Worm (Caenorhabditis elegans): Measurements from ENCODE around the gene C13A2.10.

- TF ChIP-seq hlh-30 (tag; optimal IDR thresholded peaks at IDR 0.05; ENCODE audit: insufficient read depth) = no peak
- peak; percentile 25 for TF ChIP-seq fkh-10 (GFP tag; optimal IDR thresholded peaks at IDR 0.05)
- peak; percentile 35 for TF ChIP-seq T23F11.4 (GFP tag; optimal IDR thresholded peaks at IDR 0.05)
These were observed 44.0 kb downstream of the C13A2.10 start, which contains the start of the genes gei-6 and krr-1 for ce11 chrV:7230847-7231246.
